Comparison of ENCODE assay signal across 3 fruit fly cellular contexts in genomic region chr3L:12679260-12679659, dm6.
TF ChIP-seq lines count a peak whose summit lies in the region.

No protein-coding gene starts in this region.

- TF ChIP-seq CTCF in whole organism, embryonic (GFP tag; optimal IDR thresholded peaks at IDR 0.05; lab: Kevin White, UChicago): no peak

TF ChIP-seq in whole organism, embryonic, 481 proteins besides CTCF, POLR2A, EP300 and RAD21:
- TF ChIP-seq bigmax (GFP tag; optimal IDR thresholded peaks at IDR 0.05; lab: Kevin White, UChicago) (no peak), ash1 (GFP tag; optimal IDR thresholded peaks at IDR 0.05; lab: Kevin White, UChicago) (no peak), Pdp1 (GFP tag; optimal IDR thresholded peaks at IDR 0.05; lab: Kevin White, UChicago) (peak in 1 of 2 experiments; percentile 15), Med (GFP tag; lab: Kevin White, UChicago) (peak; percentile 62), exex (tag; optimal IDR thresholded peaks at IDR 0.05; lab: Kevin White, UChicago) (peak; percentile 85), GATAe (GFP tag; conservative IDR thresholded peaks at IDR 0.05; lab: Robert Waterston, UW) (peak; percentile 49), mirr (GFP tag; optimal IDR thresholded peaks at IDR 0.05; lab: Kevin White, UChicago) (peak; percentile 98), CG15479 (GFP tag; optimal IDR thresholded peaks at IDR 0.05; lab: Kevin White, UChicago) (peak; percentile 84), sug (tag; optimal IDR thresholded peaks at IDR 0.05; lab: Kevin White, UChicago) (peak; percentile 46)

TF ChIP-seq in whole organism, prepupa, 60 proteins besides CTCF, POLR2A, EP300 and RAD21:
- TF ChIP-seq OdsH (GFP tag; optimal IDR thresholded peaks at IDR 0.05; lab: Kevin White, UChicago) (no peak), fd59A (GFP tag; optimal IDR thresholded peaks at IDR 0.05; lab: Kevin White, UChicago) (no peak), Sox15 (GFP tag; optimal IDR thresholded peaks at IDR 0.05; lab: Kevin White, UChicago) (no peak), CG8119 (GFP tag; IDR thresholded peaks at IDR 0.05; lab: Robert Waterston, UW) (no peak), CG7368 (GFP tag; optimal IDR thresholded peaks at IDR 0.05; lab: Kevin White, UChicago) (no peak), fkh (GFP tag; optimal IDR thresholded peaks at IDR 0.05; lab: Kevin White, UChicago) (peak; percentile 4), Eip78C (GFP tag; lab: Kevin White, UChicago) (no peak), CG8319 (GFP tag; optimal IDR thresholded peaks at IDR 0.05; lab: Kevin White, UChicago) (no peak)

TF ChIP-seq in whole organism, wandering third instar larva, 38 proteins besides CTCF, POLR2A, EP300 and RAD21:
- TF ChIP-seq h (GFP tag; optimal IDR thresholded peaks at IDR 0.05; lab: Kevin White, UChicago) (peak; percentile 55), Myc (optimal IDR thresholded peaks at IDR 0.05; lab: Kevin White, UChicago) (no peak), Hr83 (GFP tag; optimal IDR thresholded peaks at IDR 0.05; lab: Kevin White, UChicago; ENCODE audit: poor library complexity, severe bottlenecking) (no peak)
